Worm (Caenorhabditis elegans): ENCODE results near the gene nspc-3.

The nspc-3 gene

ce11 chrX:8567166-8567565 is 30.3 kb downstream of the nspc-3 start:
- TF ChIP-seq mep-1 (tag; optimal IDR thresholded peaks at IDR 0.05): no peak
- TF ChIP-seq nhr-76 (tag; optimal IDR thresholded peaks at IDR 0.05): no peak
- TF ChIP-seq unc-120 (tag; optimal IDR thresholded peaks at IDR 0.05; ENCODE audit: poor library complexity, severe bottlenecking): no peak
- TF ChIP-seq lsy-2 (tag; optimal IDR thresholded peaks at IDR 0.05): no peak
- no peak for TF ChIP-seq nhr-2 (tag; optimal IDR thresholded peaks at IDR 0.05)
- TF ChIP-seq drap-1 (GFP tag; optimal IDR thresholded peaks at IDR 0.05): no peak
- TF ChIP-seq zip-8 (tag; optimal IDR thresholded peaks at IDR 0.05): no peak
- no peak for TF ChIP-seq ces-1 (GFP tag; optimal IDR thresholded peaks at IDR 0.05)
- TF ChIP-seq pha-4 (tag; optimal IDR thresholded peaks at IDR 0.05): no peak
- TF ChIP-seq cnd-1 (tag; optimal IDR thresholded peaks at IDR 0.05): no peak

ce11 chrX:8567823-8568314 is 31.0 kb downstream of the nspc-3 start:
- TF ChIP-seq zip-8 (tag; optimal IDR thresholded peaks at IDR 0.05): no peak
- TF ChIP-seq blmp-1 (tag; optimal IDR thresholded peaks at IDR 0.05): no peak
- TF ChIP-seq unc-120 (tag; optimal IDR thresholded peaks at IDR 0.05; ENCODE audit: poor library complexity, severe bottlenecking): no peak
- TF ChIP-seq ceh-43 (GFP tag; optimal IDR thresholded peaks at IDR 0.05): no peak
- TF ChIP-seq flh-1 (GFP tag; optimal IDR thresholded peaks at IDR 0.05): no peak
- TF ChIP-seq lsy-2 (tag; optimal IDR thresholded peaks at IDR 0.05): no peak
- no peak for TF ChIP-seq ceh-83 (GFP tag; optimal IDR thresholded peaks at IDR 0.05)

ce11 chrX:8568423-8568903 is 31.6 kb downstream of the nspc-3 start:
- TF ChIP-seq nhr-76 (tag; optimal IDR thresholded peaks at IDR 0.05) (no peak), tbx-8 (GFP tag; optimal IDR thresholded peaks at IDR 0.05) (no peak), mab-5 (tag; optimal IDR thresholded peaks at IDR 0.05) (no peak), sem-2 (GFP tag; optimal IDR thresholded peaks at IDR 0.05) (no peak), drap-1 (GFP tag; optimal IDR thresholded peaks at IDR 0.05) (peak; percentile 7), mls-2 (tag; optimal IDR thresholded peaks at IDR 0.05) (no peak), nhr-2 (tag; optimal IDR thresholded peaks at IDR 0.05) (no peak), elt-1 (tag; optimal IDR thresholded peaks at IDR 0.05; ENCODE audit: borderline replicate concordance, insufficient read depth) (no peak), hlh-1 (tag; optimal IDR thresholded peaks at IDR 0.05) (peak; percentile 55), ham-2 (GFP tag; optimal IDR thresholded peaks at IDR 0.05) (peak; percentile 53), unc-62 (GFP tag; optimal IDR thresholded peaks at IDR 0.05) (peak; percentile 95), ceh-43 (GFP tag; optimal IDR thresholded peaks at IDR 0.05) (no peak), unc-120 (tag; optimal IDR thresholded peaks at IDR 0.05; ENCODE audit: poor library complexity, severe bottlenecking) (no peak), bed-3 (GFP tag; optimal IDR thresholded peaks at IDR 0.05) (no peak)

ce11 chrX:8569159-8569558 is 32.3 kb downstream of the nspc-3 start:
- TF ChIP-seq bed-3 (GFP tag; optimal IDR thresholded peaks at IDR 0.05) (no peak), unc-120 (tag; optimal IDR thresholded peaks at IDR 0.05; ENCODE audit: poor library complexity, severe bottlenecking) (peak; percentile 11), lsy-2 (tag; optimal IDR thresholded peaks at IDR 0.05) (no peak), zip-8 (tag; optimal IDR thresholded peaks at IDR 0.05) (no peak), sptf-1 (tag; optimal IDR thresholded peaks at IDR 0.05) (peak; percentile 21), blmp-1 (tag; optimal IDR thresholded peaks at IDR 0.05) (no peak), sem-2 (GFP tag; optimal IDR thresholded peaks at IDR 0.05) (no peak), mep-1 (tag; optimal IDR thresholded peaks at IDR 0.05) (no peak), ceh-83 (GFP tag; optimal IDR thresholded peaks at IDR 0.05) (no peak), nhr-12 (tag; optimal IDR thresholded peaks at IDR 0.05) (no peak), lin-13 (tag; optimal IDR thresholded peaks at IDR 0.05) (no peak), pha-4 (tag; optimal IDR thresholded peaks at IDR 0.05) (no peak), mls-2 (tag; optimal IDR thresholded peaks at IDR 0.05) (peak; percentile 80)

- no peak for TF ChIP-seq elt-1 (tag; optimal IDR thresholded peaks at IDR 0.05; ENCODE audit: borderline replicate concordance, insufficient read depth)
- no peak for TF ChIP-seq ceh-43 (GFP tag; optimal IDR thresholded peaks at IDR 0.05)
These were observed 34.2 kb downstream of the nspc-3 start, which contains the start of gene jmjd-3.1 for ce11 chrX:8570997-8571517. TSS of gene jmjd-3.1 (plus strand) at chrX:8571047.

ce11 chrX:8580217-8580616 is 43.3 kb downstream of the nspc-3 start, which contains the start of gene F18E9.4:
TSS of gene F18E9.4 (plus strand) at chrX:8580517.
- TF ChIP-seq ceh-83 (GFP tag; optimal IDR thresholded peaks at IDR 0.05): no peak
- TF ChIP-seq lsy-2 (tag; optimal IDR thresholded peaks at IDR 0.05): no peak
- no peak for TF ChIP-seq lin-13 (tag; optimal IDR thresholded peaks at IDR 0.05)
- TF ChIP-seq M03D4.4 (tag; optimal IDR thresholded peaks at IDR 0.05): no peak
- TF ChIP-seq sptf-1 (tag; optimal IDR thresholded peaks at IDR 0.05): no peak
- TF ChIP-seq nhr-237 (tag; optimal IDR thresholded peaks at IDR 0.05): no peak
- TF ChIP-seq unc-120 (tag; optimal IDR thresholded peaks at IDR 0.05; ENCODE audit: poor library complexity, severe bottlenecking): no peak
- TF ChIP-seq flh-1 (GFP tag; optimal IDR thresholded peaks at IDR 0.05): no peak
- TF ChIP-seq mep-1 (tag; optimal IDR thresholded peaks at IDR 0.05): no peak
- no peak for TF ChIP-seq nhr-2 (tag; optimal IDR thresholded peaks at IDR 0.05)
- TF ChIP-seq sem-2 (GFP tag; optimal IDR thresholded peaks at IDR 0.05): no peak
- no peak for TF ChIP-seq elt-1 (tag; optimal IDR thresholded peaks at IDR 0.05; ENCODE audit: borderline replicate concordance, insufficient read depth)
- TF ChIP-seq nhr-28 (tag; optimal IDR thresholded peaks at IDR 0.05): no peak
- no peak for TF ChIP-seq unc-62 (GFP tag; optimal IDR thresholded peaks at IDR 0.05)
- TF ChIP-seq blmp-1 (tag; optimal IDR thresholded peaks at IDR 0.05): no peak
- TF ChIP-seq ceh-39 (tag; optimal IDR thresholded peaks at IDR 0.05): no peak
- TF ChIP-seq ztf-11 (tag; optimal IDR thresholded peaks at IDR 0.05): no peak
